Fruit fly (Drosophila melanogaster): ENCODE results near the gene Obp73a.

The Obp73a gene

DNA sequence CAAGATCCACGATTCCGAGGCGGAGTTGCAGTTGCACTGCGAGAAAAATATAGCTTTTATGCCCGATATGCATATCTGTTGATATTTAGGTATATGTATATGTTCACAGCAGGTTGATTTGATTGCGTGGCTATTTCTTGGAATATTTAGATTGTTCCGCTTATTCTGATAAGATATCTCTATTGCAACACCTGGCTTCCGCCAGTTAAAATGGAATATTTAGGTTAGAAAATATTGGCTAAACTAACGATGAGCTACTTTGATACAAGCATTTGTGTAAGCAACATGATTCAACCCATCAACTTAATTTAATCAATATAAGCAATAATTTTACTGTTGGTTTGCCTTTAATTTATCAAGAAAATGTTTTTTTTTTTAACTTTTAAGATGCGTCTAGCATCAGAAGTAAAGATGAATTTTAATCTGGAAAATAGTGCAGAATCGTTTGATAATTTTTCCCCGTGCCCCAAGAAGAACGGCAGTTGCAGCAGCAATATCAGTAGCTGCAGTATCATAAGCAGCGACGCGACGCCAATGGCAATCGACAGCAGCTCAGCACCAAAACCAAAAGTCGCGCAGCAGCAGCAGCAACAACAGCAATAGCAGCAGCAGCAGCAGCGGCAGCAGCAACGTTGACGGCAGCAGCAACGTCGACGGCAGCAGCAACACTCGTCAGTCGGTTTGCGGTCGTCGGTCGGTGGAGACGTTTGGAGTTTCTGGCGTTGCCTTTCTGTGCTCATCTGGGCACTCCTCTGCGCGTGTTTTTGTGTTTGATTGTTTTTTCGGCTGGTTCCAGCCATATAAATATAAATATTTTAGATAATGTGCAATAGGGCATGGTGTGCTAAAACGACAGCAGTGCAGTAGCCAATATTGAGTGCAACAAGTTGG lies 31.7 kb downstream of the Obp73a start:
- TF ChIP-seq Sin3A (optimal IDR thresholded peaks at IDR 0.05) (no peak), insv (optimal IDR thresholded peaks at IDR 0.05) (no peak), ttk (optimal IDR thresholded peaks at IDR 0.05) (no peak), h (optimal IDR thresholded peaks at IDR 0.05) (no peak), psq (optimal IDR thresholded peaks at IDR 0.05) (no peak), Myc (optimal IDR thresholded peaks at IDR 0.05) (no peak)

DNA sequence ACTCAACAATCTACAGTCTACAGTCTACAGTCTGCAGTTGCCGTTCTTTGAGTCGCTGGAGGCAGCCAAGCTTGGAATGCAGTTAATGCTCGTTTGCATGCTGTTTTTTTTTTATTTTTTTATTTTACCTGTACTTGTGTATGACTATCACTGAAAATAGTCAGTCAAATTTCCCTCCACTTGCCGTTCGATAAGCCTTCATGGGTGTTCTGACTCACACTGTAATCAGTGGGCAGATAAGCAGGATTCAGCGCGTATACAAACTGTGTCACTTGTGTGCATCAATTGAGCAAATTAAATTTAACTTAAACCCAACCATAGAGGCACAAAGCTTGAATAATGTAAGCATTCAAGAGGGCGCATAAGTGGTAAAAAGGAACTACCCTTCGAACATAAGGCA lies 33.1 kb downstream of the Obp73a start:
- TF ChIP-seq h (optimal IDR thresholded peaks at IDR 0.05) = no peak
- TF ChIP-seq Sin3A (optimal IDR thresholded peaks at IDR 0.05) = no peak

DNA sequence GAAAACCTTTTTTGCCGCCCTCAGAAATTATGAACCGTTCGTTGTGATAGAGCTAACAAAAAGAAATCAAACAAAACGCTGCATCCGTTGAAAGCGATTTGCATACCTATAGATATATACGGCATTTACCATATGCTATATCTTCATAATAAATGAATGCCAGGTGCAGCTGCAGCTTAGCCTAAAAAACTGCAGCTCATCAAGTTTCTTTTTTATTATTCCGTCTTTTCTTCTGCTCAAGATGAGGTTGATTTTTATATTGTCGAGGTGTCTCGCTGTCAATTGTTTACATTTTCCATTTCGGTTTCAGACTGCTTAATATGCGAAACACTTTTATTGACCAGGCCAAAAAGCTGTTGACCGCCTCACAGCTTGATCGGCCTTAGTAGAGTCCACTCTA lies 34.2 kb downstream of the Obp73a start:
- TF ChIP-seq ttk (optimal IDR thresholded peaks at IDR 0.05) = no peak
- TF ChIP-seq insv (optimal IDR thresholded peaks at IDR 0.05) = no peak

DNA sequence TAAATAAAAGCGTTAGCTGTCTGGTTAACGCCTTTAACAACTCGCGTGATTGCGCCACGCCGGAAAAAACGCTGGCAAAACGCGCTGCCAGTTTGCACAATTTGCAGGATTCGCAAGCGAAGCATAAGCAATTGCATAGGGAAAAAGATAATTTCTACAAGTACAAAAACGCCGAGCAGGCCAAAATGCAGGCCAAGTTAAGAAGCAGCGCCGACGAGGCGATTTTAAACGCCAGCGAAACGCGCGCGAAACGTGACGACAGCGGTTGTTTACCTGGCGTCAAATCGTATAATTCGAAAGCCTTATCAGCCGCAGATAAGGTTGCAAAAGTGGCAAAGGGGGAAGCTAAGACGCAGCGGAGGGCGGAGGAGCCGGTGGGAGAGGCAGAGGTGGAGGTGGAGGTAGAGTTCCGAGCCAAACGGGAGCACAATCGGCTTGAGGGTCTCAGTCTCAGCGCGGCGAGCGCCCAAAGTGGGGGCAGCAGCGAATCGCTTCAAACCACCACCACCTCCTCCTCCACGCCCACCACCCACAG lies 37.0 kb downstream of the Obp73a start:
- TF ChIP-seq Myc (optimal IDR thresholded peaks at IDR 0.05) (no peak), Sin3A (optimal IDR thresholded peaks at IDR 0.05) (no peak), ttk (optimal IDR thresholded peaks at IDR 0.05) (no peak), psq (optimal IDR thresholded peaks at IDR 0.05) (no peak), h (optimal IDR thresholded peaks at IDR 0.05) (no peak), insv (optimal IDR thresholded peaks at IDR 0.05) (no peak)

DNA sequence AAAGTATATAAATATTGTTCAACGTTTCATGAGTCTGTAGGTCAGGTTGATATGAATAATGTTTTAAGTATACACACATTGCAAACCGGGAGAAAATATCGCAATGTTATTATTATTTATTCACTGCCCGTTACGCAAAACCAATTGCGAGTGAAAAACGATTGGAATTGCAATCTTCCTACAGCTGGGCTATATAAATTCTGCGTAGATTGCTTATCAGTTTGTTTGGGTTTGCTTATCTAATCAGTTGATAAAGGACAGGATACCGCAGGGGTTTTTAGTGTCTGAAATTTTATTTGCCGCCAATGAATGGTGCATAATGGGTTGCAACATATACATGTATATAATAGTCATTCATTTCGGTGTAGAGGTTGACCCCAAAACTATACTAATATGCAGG lies 39.9 kb downstream of the Obp73a start:
- no peak for TF ChIP-seq h (optimal IDR thresholded peaks at IDR 0.05)
- no peak for TF ChIP-seq Myc (optimal IDR thresholded peaks at IDR 0.05)
- TF ChIP-seq psq (optimal IDR thresholded peaks at IDR 0.05) = no peak
- no peak for TF ChIP-seq Sin3A (optimal IDR thresholded peaks at IDR 0.05)
- no peak for TF ChIP-seq insv (optimal IDR thresholded peaks at IDR 0.05)
- TF ChIP-seq ttk (optimal IDR thresholded peaks at IDR 0.05) = no peak

DNA sequence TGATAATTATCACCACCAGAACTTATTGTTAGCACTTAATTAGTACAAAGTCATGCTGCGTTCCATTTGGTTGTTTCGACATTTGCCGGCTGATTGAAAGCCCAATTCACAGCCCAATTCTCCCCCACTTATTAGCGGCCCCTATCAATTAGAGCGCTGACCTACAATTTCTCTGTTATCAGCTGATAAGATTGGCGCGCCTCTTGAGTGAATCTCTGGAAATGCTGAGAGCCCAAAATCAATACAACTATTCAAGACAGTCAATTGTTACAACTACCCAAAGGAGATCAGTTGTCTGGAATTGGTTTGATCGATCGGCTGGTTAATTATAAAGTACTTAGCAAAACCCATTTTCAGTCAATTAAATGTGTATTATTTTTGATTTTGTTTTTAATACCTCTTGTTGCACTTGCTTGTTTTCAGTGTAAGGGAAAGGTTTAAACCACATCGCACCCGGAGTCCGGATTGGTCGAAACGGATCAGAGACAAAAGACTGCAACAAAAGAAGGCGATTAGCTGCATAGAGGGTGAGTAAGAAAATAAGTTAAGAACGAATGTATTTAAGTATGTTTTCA lies 40.7 kb downstream of the Obp73a start:
- no peak for TF ChIP-seq psq (optimal IDR thresholded peaks at IDR 0.05)
- no peak for TF ChIP-seq insv (optimal IDR thresholded peaks at IDR 0.05)
- TF ChIP-seq Sin3A (optimal IDR thresholded peaks at IDR 0.05) = no peak
- TF ChIP-seq h (optimal IDR thresholded peaks at IDR 0.05) = no peak
- TF ChIP-seq ttk (optimal IDR thresholded peaks at IDR 0.05) = no peak
- TF ChIP-seq Myc (optimal IDR thresholded peaks at IDR 0.05) = no peak

DNA sequence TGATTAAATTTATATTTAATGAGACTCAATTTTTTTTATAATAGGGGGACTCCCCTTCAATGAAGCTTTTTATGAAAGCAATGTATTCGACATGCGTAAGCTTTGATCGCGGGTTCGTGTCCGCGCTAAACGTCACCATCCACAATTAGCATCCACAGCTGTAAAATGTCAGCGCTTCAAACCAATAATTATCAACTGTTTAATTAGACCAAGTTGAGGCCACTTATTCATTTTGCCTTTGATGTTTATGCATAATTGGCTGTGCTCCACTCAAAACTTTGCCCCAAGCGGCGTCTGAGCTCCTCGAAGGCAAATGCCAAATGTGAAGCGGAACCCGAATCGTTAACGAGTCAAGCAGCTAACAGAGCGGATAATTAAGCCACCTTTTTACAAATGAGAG lies 41.4 kb downstream of the Obp73a start:
- TF ChIP-seq ttk (optimal IDR thresholded peaks at IDR 0.05) (no peak), insv (optimal IDR thresholded peaks at IDR 0.05) (no peak), psq (optimal IDR thresholded peaks at IDR 0.05) (no peak), Sin3A (optimal IDR thresholded peaks at IDR 0.05) (no peak), h (optimal IDR thresholded peaks at IDR 0.05) (no peak), Myc (optimal IDR thresholded peaks at IDR 0.05) (no peak)

DNA sequence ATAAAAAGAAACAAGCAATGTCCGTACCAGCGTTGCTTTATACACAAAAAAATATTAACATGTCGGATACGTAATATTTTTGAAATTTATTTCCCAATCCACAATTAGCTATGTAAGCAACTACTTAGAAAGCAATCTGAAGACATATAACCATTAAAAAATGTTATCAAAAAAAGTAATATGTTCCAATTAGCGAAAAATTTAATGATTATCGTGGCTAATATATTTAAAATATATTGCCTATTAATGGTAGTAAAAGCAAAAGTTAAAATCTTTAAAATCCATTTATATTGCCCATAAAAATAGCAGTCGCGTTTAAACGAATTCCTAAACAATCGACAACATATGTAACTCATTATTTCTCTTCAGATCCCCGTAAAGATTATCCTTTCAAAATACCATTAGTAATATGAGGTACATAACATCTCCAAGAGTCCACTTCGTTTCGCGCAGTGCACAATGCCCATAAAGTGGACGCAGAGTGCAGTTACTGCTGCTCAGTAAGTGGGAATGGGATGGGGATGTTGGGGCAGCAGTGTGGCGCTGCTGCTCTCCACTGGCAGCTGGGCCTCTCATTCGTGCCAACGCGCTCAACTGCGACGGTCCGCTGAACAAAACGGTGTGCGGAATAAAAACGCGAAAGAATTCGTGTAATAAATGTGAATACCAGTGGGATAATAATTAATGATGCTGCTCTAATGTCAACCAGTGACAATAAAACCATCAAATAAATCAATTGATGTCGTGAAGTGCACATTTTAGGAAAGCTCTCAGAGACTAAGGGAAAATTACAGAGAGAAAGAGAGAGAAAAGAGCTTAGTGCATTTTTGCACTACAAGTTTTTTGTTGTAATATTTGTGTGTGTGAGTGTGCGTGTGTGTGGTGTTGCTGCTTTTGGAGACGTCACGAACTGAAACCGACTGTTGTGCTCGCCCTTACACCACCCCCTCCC lies 42.2 kb downstream of the Obp73a start:
- TF ChIP-seq h (optimal IDR thresholded peaks at IDR 0.05) (no peak), ttk (optimal IDR thresholded peaks at IDR 0.05) (no peak), psq (optimal IDR thresholded peaks at IDR 0.05) (no peak)

DNA sequence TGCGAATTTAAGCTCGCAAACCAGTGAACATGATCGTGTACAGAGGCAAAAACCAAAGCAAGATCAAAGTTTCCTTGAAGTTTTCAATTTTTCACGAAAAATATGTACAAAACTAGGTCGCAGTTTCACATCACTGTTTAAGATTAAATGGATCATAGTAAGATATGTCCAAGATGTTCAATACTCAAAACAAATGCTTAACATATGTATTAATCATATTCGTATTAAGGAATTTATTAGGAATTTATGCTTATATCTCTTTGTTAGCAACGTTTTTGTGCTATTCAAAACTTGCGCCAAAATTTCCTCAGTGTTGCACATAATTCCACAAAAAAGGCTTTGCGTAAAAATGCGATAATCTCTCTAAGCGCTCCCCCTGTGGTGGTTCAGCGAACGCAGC lies 43.2 kb downstream of the Obp73a start:
- no peak for TF ChIP-seq Sin3A (optimal IDR thresholded peaks at IDR 0.05)
- TF ChIP-seq ttk (optimal IDR thresholded peaks at IDR 0.05) = no peak
- no peak for TF ChIP-seq h (optimal IDR thresholded peaks at IDR 0.05)
- TF ChIP-seq insv (optimal IDR thresholded peaks at IDR 0.05) = no peak
- TF ChIP-seq Myc (optimal IDR thresholded peaks at IDR 0.05) = no peak
- no peak for TF ChIP-seq psq (optimal IDR thresholded peaks at IDR 0.05)

DNA sequence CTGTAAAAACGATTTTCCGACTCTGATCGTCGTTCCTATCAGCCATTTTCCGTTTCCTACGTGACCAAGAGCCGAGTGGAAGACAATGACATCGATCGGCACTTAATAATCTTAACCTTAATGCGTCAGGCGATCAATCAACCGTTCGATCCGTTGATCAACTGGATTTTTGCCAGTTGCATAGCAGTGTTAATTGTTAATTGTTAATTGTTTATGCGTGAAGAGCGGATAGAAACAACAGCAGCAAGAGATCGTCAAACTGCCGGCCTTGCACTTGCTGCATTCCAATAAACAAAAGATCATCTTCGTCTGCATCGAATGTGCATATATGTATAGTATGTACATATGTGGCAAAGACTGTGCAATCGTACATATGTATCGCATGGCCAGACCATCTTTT lies 44.4 kb downstream of the Obp73a start:
- no peak for TF ChIP-seq insv (optimal IDR thresholded peaks at IDR 0.05)
- TF ChIP-seq psq (optimal IDR thresholded peaks at IDR 0.05) = no peak
- no peak for TF ChIP-seq Myc (optimal IDR thresholded peaks at IDR 0.05)
- no peak for TF ChIP-seq ttk (optimal IDR thresholded peaks at IDR 0.05)
- TF ChIP-seq Sin3A (optimal IDR thresholded peaks at IDR 0.05) = no peak

DNA sequence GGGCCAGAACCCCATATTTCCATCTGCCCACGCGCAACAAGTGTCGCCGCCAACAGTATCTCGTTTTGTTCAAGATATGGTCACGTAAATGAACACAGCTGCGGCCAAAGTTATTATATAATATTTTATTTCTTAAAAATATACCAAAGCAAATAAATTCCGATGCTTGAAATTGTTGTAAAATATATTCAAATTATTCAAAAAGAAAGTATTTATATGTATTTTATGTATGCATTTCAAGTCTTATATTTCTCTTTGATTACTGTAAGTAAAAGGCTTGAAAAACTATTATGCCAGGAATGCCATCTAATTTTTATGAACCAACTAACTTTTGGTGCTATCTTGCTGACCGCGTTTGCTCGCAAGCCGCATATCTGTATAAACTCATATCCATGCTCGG lies 45.0 kb downstream of the Obp73a start:
- TF ChIP-seq insv (optimal IDR thresholded peaks at IDR 0.05) (no peak), Myc (optimal IDR thresholded peaks at IDR 0.05) (no peak), psq (optimal IDR thresholded peaks at IDR 0.05) (no peak), ttk (optimal IDR thresholded peaks at IDR 0.05) (no peak), h (optimal IDR thresholded peaks at IDR 0.05) (no peak), Sin3A (optimal IDR thresholded peaks at IDR 0.05) (no peak)

DNA sequence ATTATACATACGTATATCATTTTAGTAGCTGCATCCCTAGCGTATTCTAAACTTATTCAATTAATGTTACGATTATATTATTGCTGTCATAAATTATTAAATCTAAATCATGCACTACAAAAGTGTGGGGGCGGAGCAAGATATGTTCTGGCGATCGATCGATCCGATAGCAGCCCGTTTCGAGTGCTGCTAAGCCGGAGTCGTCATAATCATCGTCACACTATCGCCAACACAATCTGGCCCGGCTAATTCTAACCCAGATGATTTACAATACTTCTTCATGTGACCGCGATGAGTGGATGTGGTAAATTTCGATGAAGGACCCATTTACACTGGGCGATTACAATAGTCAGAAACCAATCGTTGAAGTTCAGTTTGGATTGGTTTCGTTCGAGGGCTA lies 50.6 kb downstream of the Obp73a start:
- TF ChIP-seq Sin3A (optimal IDR thresholded peaks at IDR 0.05) (no peak), Myc (optimal IDR thresholded peaks at IDR 0.05) (no peak), psq (optimal IDR thresholded peaks at IDR 0.05) (no peak), h (optimal IDR thresholded peaks at IDR 0.05) (no peak), ttk (optimal IDR thresholded peaks at IDR 0.05) (no peak), insv (optimal IDR thresholded peaks at IDR 0.05) (no peak)

Measured in Kc167 (cell line).